Worm (Caenorhabditis elegans) whole organism, mixed stage, embryonic: Measurements from ENCODE around the gene srt-68.

Experiments
- M03D4.4 ChIP-seq: sonication (generic microtip); optimal IDR thresholded peaks from 2 replicates; lab custom pipeline; 2017; ENCODE audit warnings: mild to moderate bottlenecking, missing genetic modification characterization, missing compliant biosample characterization
- ceh-39 ChIP-seq: fragments of 150-350 bp; optimal IDR thresholded peaks from 2 replicates; lab custom pipeline; 2014; ENCODE audit warnings: missing biosample characterization, missing genetic modification characterization
- ceh-43 ChIP-seq: fragments of 200-800 bp; sonication (Bioruptor generic); optimal IDR thresholded peaks from 2 replicates; lab custom pipeline; 2018; ENCODE audit warnings: mild to moderate bottlenecking, missing genetic modification characterization, moderate library complexity, missing compliant biosample characterization
- ceh-83 ChIP-seq: fragments of 200-800 bp; sonication (Bioruptor generic); optimal IDR thresholded peaks from 2 replicates; lab custom pipeline; 2018; ENCODE audit warnings: mild to moderate bottlenecking, missing genetic modification characterization, missing compliant biosample characterization
- ces-1 ChIP-seq: fragments of 150-350 bp; optimal IDR thresholded peaks from 2 replicates; lab custom pipeline; 2014; ENCODE audit warnings: missing biosample characterization, missing genetic modification reagents, missing genetic modification characterization
- drap-1 ChIP-seq: fragments of 200-800 bp; sonication (Bioruptor generic); optimal IDR thresholded peaks from 3 replicates; lab custom pipeline; 2018; ENCODE audit warnings: mild to moderate bottlenecking, missing genetic modification characterization, missing compliant biosample characterization
- elt-1 ChIP-seq: sonication (generic microtip); optimal IDR thresholded peaks from 2 replicates; lab custom pipeline; 2017; ENCODE audit warnings: missing genetic modification characterization, mild to moderate bottlenecking, missing compliant biosample characterization, antibody characterized with exemption, moderate library complexity, borderline replicate concordance; ENCODE audit not compliant: insufficient read depth
- elt-3 ChIP-seq: fragments of 150-350 bp; optimal IDR thresholded peaks from 2 replicates; lab custom pipeline; 2014; ENCODE audit warnings: missing biosample characterization, missing genetic modification characterization
- ham-2 ChIP-seq: fragments of 200-800 bp; sonication (Bioruptor generic); optimal IDR thresholded peaks from 2 replicates; lab custom pipeline; 2018; ENCODE audit warnings: mild to moderate bottlenecking, missing genetic modification characterization, missing compliant biosample characterization
- hlh-1 ChIP-seq: fragments of 150-350 bp; optimal IDR thresholded peaks from 2 replicates; lab custom pipeline; 2014; ENCODE audit warnings: missing biosample characterization, missing genetic modification reagents, missing genetic modification characterization
- lin-13 ChIP-seq: fragments of 150-350 bp; optimal IDR thresholded peaks from 2 replicates; lab custom pipeline; 2014; ENCODE audit warnings: missing biosample characterization, missing genetic modification characterization
- lin-32 ChIP-seq: fragments of 200-800 bp; sonication (Bioruptor generic); optimal IDR thresholded peaks from 2 replicates; lab custom pipeline; 2018; ENCODE audit warnings: mild to moderate bottlenecking, missing genetic modification characterization, missing compliant biosample characterization
- lsy-2 ChIP-seq: fragments of 150-350 bp; optimal IDR thresholded peaks from 2 replicates; lab custom pipeline; 2014; ENCODE audit warnings: missing biosample characterization, missing genetic modification characterization
- mab-5 ChIP-seq: fragments of 150-350 bp; optimal IDR thresholded peaks from 2 replicates; lab custom pipeline; 2014; ENCODE audit warnings: missing biosample characterization, missing genetic modification characterization
- mep-1 ChIP-seq: fragments of 150-350 bp; optimal IDR thresholded peaks from 2 replicates; lab custom pipeline; 2017; ENCODE audit warnings: missing biosample characterization, missing genetic modification reagents, missing genetic modification characterization, inconsistent platforms
- mls-2 ChIP-seq: sonication (generic microtip); optimal IDR thresholded peaks from 2 replicates; lab custom pipeline; 2016; ENCODE audit warnings: mild to moderate bottlenecking, missing genetic modification characterization, moderate library complexity, missing compliant biosample characterization
- nhr-12 ChIP-seq: fragments of 150-350 bp; optimal IDR thresholded peaks from 2 replicates; lab custom pipeline; 2014; ENCODE audit warnings: missing biosample characterization, missing genetic modification characterization
- nhr-2 ChIP-seq: fragments of 150-350 bp; optimal IDR thresholded peaks from 2 replicates; lab custom pipeline; 2014; ENCODE audit warnings: missing biosample characterization, missing genetic modification characterization
- nhr-237 ChIP-seq: fragments of 150-350 bp; optimal IDR thresholded peaks from 2 replicates; lab custom pipeline; 2014; ENCODE audit warnings: missing biosample characterization, missing genetic modification characterization
- nhr-28 ChIP-seq: fragments of 150-350 bp; optimal IDR thresholded peaks from 2 replicates; lab custom pipeline; 2014; ENCODE audit warnings: missing biosample characterization, missing genetic modification characterization
- nhr-76 ChIP-seq: sonication (generic microtip); optimal IDR thresholded peaks from 2 replicates; lab custom pipeline; 2017; ENCODE audit warnings: missing biosample characterization, missing genetic modification characterization
- pha-4 ChIP-seq: fragments of 150-350 bp; optimal IDR thresholded peaks from 2 replicates; lab custom pipeline; 2018; ENCODE audit warnings: missing biosample characterization, missing genetic modification reagents, missing genetic modification characterization
- sem-2 ChIP-seq: fragments of 200-800 bp; sonication (Bioruptor generic); optimal IDR thresholded peaks from 2 replicates; lab custom pipeline; 2018; ENCODE audit warnings: mild to moderate bottlenecking, missing genetic modification characterization, missing compliant biosample characterization
- snpc-4 ChIP-seq: fragments of 150-350 bp; optimal IDR thresholded peaks from 2 replicates; lab custom pipeline; 2014; ENCODE audit warnings: missing biosample characterization, missing genetic modification characterization
- sptf-1 ChIP-seq: sonication (generic microtip); optimal IDR thresholded peaks from 2 replicates; lab custom pipeline; 2017; ENCODE audit warnings: mild to moderate bottlenecking, missing genetic modification characterization, moderate library complexity, missing compliant biosample characterization
- tbx-8 ChIP-seq: fragments of 200-800 bp; sonication (Bioruptor generic); optimal IDR thresholded peaks from 2 replicates; lab custom pipeline; 2018; ENCODE audit warnings: mild to moderate bottlenecking, missing genetic modification characterization, moderate library complexity, missing compliant biosample characterization
- unc-120 ChIP-seq: sonication (generic microtip); optimal IDR thresholded peaks from 2 replicates; lab custom pipeline; 2017; ENCODE audit warnings: missing genetic modification characterization, missing compliant biosample characterization; ENCODE audit not compliant: poor library complexity, severe bottlenecking
- unc-62 ChIP-seq: fragments of 150-350 bp; optimal IDR thresholded peaks from 2 replicates; lab custom pipeline; 2014; ENCODE audit warnings: missing biosample characterization, missing genetic modification reagents, missing genetic modification characterization
- zip-8 ChIP-seq: fragments of 150-350 bp; optimal IDR thresholded peaks from 2 replicates; lab custom pipeline; 2014; ENCODE audit warnings: missing biosample characterization, missing genetic modification characterization
- ztf-11 ChIP-seq: fragments of 150-350 bp; optimal IDR thresholded peaks from 2 replicates; lab custom pipeline; 2014; ENCODE audit warnings: missing biosample characterization, missing genetic modification characterization

Gene srt-68

ce11 chrV:5273241-5273640 is 21.3 kb upstream of the srt-68 start:
- no peak for TF ChIP-seq ceh-43 (GFP tag; lab: Kevin White, UChicago)
- no peak for TF ChIP-seq M03D4.4 (tag; lab: Kevin White, UChicago)
- no peak for TF ChIP-seq nhr-237 (tag; lab: Kevin White, UChicago)
- TF ChIP-seq snpc-4 (tag; lab: Kevin White, UChicago), result no peak
- no peak for TF ChIP-seq elt-3 (tag; lab: Kevin White, UChicago)
- no peak for TF ChIP-seq ztf-11 (tag; lab: Kevin White, UChicago)
- no peak for TF ChIP-seq nhr-28 (tag; lab: Kevin White, UChicago)
- no peak for TF ChIP-seq ces-1 (GFP tag; lab: Kevin White, UChicago)
- TF ChIP-seq zip-8 (tag; lab: Kevin White, UChicago), result no peak
- no peak for TF ChIP-seq unc-120 (tag; lab: Kevin White, UChicago)

- TF ChIP-seq unc-62 (GFP tag; lab: Kevin White, UChicago) (peak; percentile 66), elt-3 (tag; lab: Kevin White, UChicago) (peak; percentile 16), hlh-1 (tag; lab: Kevin White, UChicago) (peak; percentile 63), nhr-12 (tag; lab: Kevin White, UChicago) (no peak), elt-1 (tag; lab: Kevin White, UChicago) (no peak), unc-120 (tag; lab: Kevin White, UChicago) (peak; percentile 71)
Observed at ce11 chrV:5272619-5273074, 20.7 kb upstream of the srt-68 start.

ce11 chrV:5272034-5272433 is 20.1 kb upstream of the srt-68 start:
- TF ChIP-seq lsy-2 (tag; lab: Kevin White, UChicago) (no peak), ham-2 (GFP tag; lab: Kevin White, UChicago) (no peak), tbx-8 (no peak), nhr-12 (tag; lab: Kevin White, UChicago) (no peak), nhr-28 (tag; lab: Kevin White, UChicago) (no peak), nhr-76 (tag; lab: Kevin White, UChicago) (no peak), mep-1 (tag; lab: Kevin White, UChicago) (no peak), zip-8 (tag; lab: Kevin White, UChicago) (no peak), ceh-39 (tag; lab: Kevin White, UChicago) (no peak), unc-62 (GFP tag; lab: Kevin White, UChicago) (no peak), hlh-1 (tag; lab: Kevin White, UChicago) (no peak), lin-32 (GFP tag; lab: Kevin White, UChicago) (no peak), ces-1 (GFP tag; lab: Kevin White, UChicago) (no peak), nhr-237 (tag; lab: Kevin White, UChicago) (no peak), drap-1 (GFP tag; lab: Kevin White, UChicago) (no peak), sptf-1 (no peak)

- peak; percentile 9 for TF ChIP-seq mls-2 (tag; lab: Kevin White, UChicago)
- peak; percentile 67 for TF ChIP-seq unc-62 (GFP tag; lab: Kevin White, UChicago)
- peak; percentile 93 for TF ChIP-seq hlh-1 (tag; lab: Kevin White, UChicago)
- no peak for TF ChIP-seq lin-32 (GFP tag; lab: Kevin White, UChicago)
- no peak for TF ChIP-seq mab-5 (tag; lab: Kevin White, UChicago)
- TF ChIP-seq nhr-12 (tag; lab: Kevin White, UChicago), result no peak
- peak; percentile 92 for TF ChIP-seq unc-120 (tag; lab: Kevin White, UChicago)
- no peak for TF ChIP-seq sem-2
Observed at ce11 chrV:5271487-5271886, 19.6 kb upstream of the srt-68 start.

ce11 chrV:5269024-5269535 is 17.2 kb upstream of the srt-68 start, which contains the start of gene penr-1:
Gene penr-1, plus strand, starts transcription at chrV:5269485.
- peak; percentile 26 for TF ChIP-seq lsy-2 (tag; lab: Kevin White, UChicago)
- TF ChIP-seq mep-1 (tag; lab: Kevin White, UChicago), result peak; percentile 41
- no peak for TF ChIP-seq sem-2
- peak; percentile 22 for TF ChIP-seq lin-13
- no peak for TF ChIP-seq elt-1 (tag; lab: Kevin White, UChicago)
- peak; percentile 50 for TF ChIP-seq ces-1 (GFP tag; lab: Kevin White, UChicago)
- TF ChIP-seq, all 35 proteins: peak for 4

- TF ChIP-seq snpc-4 (tag; lab: Kevin White, UChicago), result no peak
- no peak for TF ChIP-seq sem-2
- no peak for TF ChIP-seq elt-1 (tag; lab: Kevin White, UChicago)
- no peak for TF ChIP-seq lsy-2 (tag; lab: Kevin White, UChicago)
- TF ChIP-seq nhr-2 (tag; lab: Kevin White, UChicago), result no peak
- no peak for TF ChIP-seq mls-2 (tag; lab: Kevin White, UChicago)
- no peak for TF ChIP-seq ces-1 (GFP tag; lab: Kevin White, UChicago)
- no peak for TF ChIP-seq lin-13
- TF ChIP-seq nhr-237 (tag; lab: Kevin White, UChicago), result no peak
- no peak for TF ChIP-seq mep-1 (tag; lab: Kevin White, UChicago)
- no peak for TF ChIP-seq ztf-11 (tag; lab: Kevin White, UChicago)
- TF ChIP-seq zip-8 (tag; lab: Kevin White, UChicago), result no peak
- TF ChIP-seq ham-2 (GFP tag; lab: Kevin White, UChicago), result no peak
- no peak for TF ChIP-seq elt-3 (tag; lab: Kevin White, UChicago)
- TF ChIP-seq pha-4, result no peak
- TF ChIP-seq sptf-1, result no peak
- TF ChIP-seq nhr-28 (tag; lab: Kevin White, UChicago), result no peak
- TF ChIP-seq ceh-83 (GFP tag; lab: Kevin White, UChicago), result no peak
- TF ChIP-seq lin-32 (GFP tag; lab: Kevin White, UChicago), result no peak
Observed at ce11 chrV:5265581-5265980, 13.7 kb upstream of the srt-68 start, which contains the start of the genes srt-69 and B0238.12. Gene srt-69, minus strand, starts transcription at chrV:5265681. Gene B0238.12, plus strand, starts transcription at chrV:5265844.
